Fruit fly (Drosophila melanogaster) whole organism, embryonic: ENCODE measurements around the gene CG3009.
A peak's percentile ranks its signal among the peaks of the same experiment; 100 is the strongest.

Experiments
- Awh ChIP-seq: fragments of 200-800 bp; sonication (Bioruptor generic); IDR thresholded peaks from 2 replicates; pipeline ENCODE4, ENCODE4 v1.3.6; 2022; ENCODE audit warnings: missing biosample characterization, missing genetic modification characterization
- Bdp1 ChIP-seq: fragments of 200-800 bp; sonication (Bioruptor generic); optimal IDR thresholded peaks from 3 replicates; lab custom pipeline; 2016; ENCODE audit warnings: missing biosample characterization, missing genetic modification characterization
- Blimp-1 ChIP-seq: fragments of 200-800 bp; sonication (Bioruptor generic); optimal IDR thresholded peaks from 3 replicates; lab custom pipeline; 2018; ENCODE audit warnings: missing biosample characterization, missing genetic modification characterization, mild to moderate bottlenecking, moderate library complexity, missing genetic modification reagents
- CG10431 ChIP-seq: fragments of 200-800 bp; sonication (Bioruptor generic); optimal IDR thresholded peaks from 3 replicates; lab custom pipeline; 2018; ENCODE audit warnings: missing biosample characterization, mild to moderate bottlenecking, missing genetic modification characterization
- CG12299 ChIP-seq: fragments of 200-800 bp; sonication (Bioruptor generic); optimal IDR thresholded peaks from 2 replicates; lab custom pipeline; 2018; ENCODE audit warnings: missing biosample characterization, mild to moderate bottlenecking, missing genetic modification characterization
- CG16863 ChIP-seq: fragments of 200-800 bp; sonication (Bioruptor generic); optimal IDR thresholded peaks from 3 replicates; lab custom pipeline; 2016; ENCODE audit warnings: missing biosample characterization, missing genetic modification characterization
- CG17912 ChIP-seq: fragments of 200-800 bp; sonication (Bioruptor generic); optimal IDR thresholded peaks from 2 replicates; lab custom pipeline; 2018; ENCODE audit warnings: missing biosample characterization, mild to moderate bottlenecking, missing genetic modification characterization
- CG1832 ChIP-seq: fragments of 200-800 bp; sonication (Bioruptor generic); optimal IDR thresholded peaks from 2 replicates; lab custom pipeline; 2017; ENCODE audit warnings: missing biosample characterization, mild to moderate bottlenecking, missing genetic modification characterization, inconsistent platforms
- CG18764 ChIP-seq: fragments of 200-800 bp; sonication (Bioruptor generic); optimal IDR thresholded peaks from 3 replicates; lab custom pipeline; 2016; ENCODE audit warnings: missing biosample characterization, missing genetic modification characterization
- CG2129 ChIP-seq: fragments of 200-800 bp; sonication (Bioruptor generic); IDR thresholded peaks from 2 replicates; pipeline ENCODE4 v1.3.6; 2022; ENCODE audit warnings: missing biosample characterization, missing genetic modification characterization; ENCODE audit not compliant: partially characterized antibody
- CG2712 ChIP-seq: fragments of 200-800 bp; optimal IDR thresholded peaks from 3 replicates; lab custom pipeline; 2019; ENCODE audit warnings: missing biosample characterization, mild to moderate bottlenecking, missing genetic modification characterization, moderate library complexity
- CG32532 ChIP-seq: fragments of 200-800 bp; sonication (Bioruptor generic); IDR thresholded peaks from 2 replicates; pipeline ENCODE4 v1.3.6; 2022; ENCODE audit warnings: missing biosample characterization, missing genetic modification characterization
- CG33557 ChIP-seq: fragments of 200-800 bp; sonication (Bioruptor generic); optimal IDR thresholded peaks from 2 replicates; lab custom pipeline; 2019; ENCODE audit warnings: missing biosample characterization, mild to moderate bottlenecking, missing genetic modification characterization, moderate library complexity
- CG3995 ChIP-seq: fragments of 200-800 bp; sonication (Bioruptor generic); optimal IDR thresholded peaks from 3 replicates; lab custom pipeline; 2016; ENCODE audit warnings: missing biosample characterization, missing genetic modification characterization
- CG43689 ChIP-seq: fragments of 200-800 bp; sonication (Bioruptor generic); IDR thresholded peaks from 2 replicates; pipeline ENCODE4 v1.3.6; 2022; ENCODE audit warnings: missing biosample characterization, missing genetic modification characterization
- CG4617 ChIP-seq: fragments of 200-800 bp; sonication (Bioruptor generic); optimal IDR thresholded peaks from 3 replicates; lab custom pipeline; 2016; ENCODE audit warnings: missing biosample characterization, missing genetic modification characterization, borderline replicate concordance
- CG4730 ChIP-seq: fragments of 200-800 bp; sonication (Bioruptor generic); IDR thresholded peaks from 2 replicates; pipeline ENCODE4 v1.3.6; 2022; ENCODE audit warnings: missing biosample characterization, missing genetic modification characterization
- CG6791 ChIP-seq: fragments of 200-800 bp; sonication (Bioruptor generic); IDR thresholded peaks from 3 replicates; pipeline ENCODE4 v1.3.6; 2022; ENCODE audit warnings: missing biosample characterization, missing genetic modification characterization; ENCODE audit not compliant: partially characterized antibody
- Dek ChIP-seq: fragments of 200-800 bp; sonication (Bioruptor generic); optimal IDR thresholded peaks from 3 replicates; lab custom pipeline; 2019; ENCODE audit warnings: missing biosample characterization, mild to moderate bottlenecking, missing genetic modification characterization, moderate library complexity
- Eip74EF ChIP-seq, 2 experiments: fragments of 200-800 bp in 1 of 2; fragments of >200 bp in 1 of 2; sonication (Bioruptor generic) in 1 of 2; optimal IDR thresholded peaks; 2 replicates each; lab custom pipeline; 2017 to 2019; ENCODE audit warnings: missing biosample characterization in 2 of 2, missing genetic modification characterization in 2 of 2, mild to moderate bottlenecking in 1 of 2, moderate library complexity in 1 of 2
- Elba2 ChIP-seq: fragments of 200-800 bp; sonication (Bioruptor generic); optimal IDR thresholded peaks from 3 replicates; lab custom pipeline; 2016; ENCODE audit warnings: missing biosample characterization, missing genetic modification characterization
- HLHmδ ChIP-seq: fragments of 200-800 bp; sonication (Bioruptor generic); optimal IDR thresholded peaks from 2 replicates; lab custom pipeline; 2018; ENCODE audit warnings: missing biosample characterization, mild to moderate bottlenecking, missing genetic modification characterization, moderate library complexity
- Hmx ChIP-seq: fragments of 200-800 bp; sonication (Bioruptor generic); optimal IDR thresholded peaks from 2 replicates; lab custom pipeline; 2016; ENCODE audit warnings: missing biosample characterization, missing genetic modification characterization
- Hr51 ChIP-seq, 2 experiments: fragments of 200-800 bp; sonication (Bioruptor generic); optimal IDR thresholded peaks; 2 replicates in 1 of 2; 3 replicates in 1 of 2; lab custom pipeline; 2016 to 2018; ENCODE audit warnings: missing biosample characterization in 2 of 2, missing genetic modification characterization in 2 of 2, mild to moderate bottlenecking in 1 of 2, moderate library complexity in 1 of 2
- Mrtf ChIP-seq: fragments of 200-800 bp; sonication (Bioruptor generic); IDR thresholded peaks from 3 replicates; pipeline ENCODE4 v1.3.6; 2022; ENCODE audit warnings: missing biosample characterization, missing genetic modification characterization
- NK7.1 ChIP-seq: fragments of 200-800 bp; sonication (Bioruptor generic); optimal IDR thresholded peaks from 3 replicates; lab custom pipeline; 2016; ENCODE audit warnings: missing biosample characterization, missing genetic modification characterization
- Neu2 ChIP-seq: fragments of 200-800 bp; sonication (Bioruptor generic); optimal IDR thresholded peaks from 3 replicates; lab custom pipeline; 2016; ENCODE audit warnings: missing biosample characterization, missing genetic modification characterization, borderline replicate concordance
- Nf-YC ChIP-seq: fragments of 200-800 bp; optimal IDR thresholded peaks from 3 replicates; lab custom pipeline; 2019; ENCODE audit warnings: missing biosample characterization, mild to moderate bottlenecking, missing genetic modification characterization, moderate library complexity
- Opbp ChIP-seq: fragments of 200-800 bp; sonication (Bioruptor generic); IDR thresholded peaks from 3 replicates; pipeline ENCODE4 v1.3.6; 2022; ENCODE audit warnings: missing biosample characterization, missing genetic modification characterization; ENCODE audit not compliant: partially characterized antibody
- Pdp1 ChIP-seq, 2 experiments: fragments of 200-800 bp; sonication (Bioruptor generic); optimal IDR thresholded peaks; 3 replicates each; lab custom pipeline; 2016; ENCODE audit warnings: missing biosample characterization in 2 of 2, missing genetic modification characterization in 2 of 2, mild to moderate bottlenecking in 1 of 2, moderate library complexity in 1 of 2
- Trl ChIP-seq, 3 experiments: fragments of >200 bp in 2 of 3; fragments of 200-800 bp in 1 of 3; sonication (Bioruptor generic) in 1 of 3; optimal IDR thresholded peaks; 2 replicates in 1 of 3; 3 replicates in 2 of 3; lab custom pipeline; 2016 to 2017; ENCODE audit warnings: missing biosample characterization in 1 of 3, missing genetic modification characterization in 1 of 3
- Xrp1 ChIP-seq: fragments of 200-800 bp; sonication (Bioruptor generic); IDR thresholded peaks from 2 replicates; pipeline ENCODE4 v1.3.6; 2022; ENCODE audit warnings: missing biosample characterization, missing genetic modification characterization
- ap ChIP-seq: fragments of 200-800 bp; sonication (Bioruptor generic); IDR thresholded peaks from 2 replicates; pipeline ENCODE4 v1.3.6; 2022; ENCODE audit warnings: missing biosample characterization, missing genetic modification characterization
- br ChIP-seq: fragments of >200 bp; optimal IDR thresholded peaks from 2 replicates; lab custom pipeline; 2017
- bsh ChIP-seq, 2 experiments: fragments of 200-800 bp; sonication (Bioruptor generic); optimal IDR thresholded peaks; 2 replicates each; lab custom pipeline; 2017 to 2018; ENCODE audit warnings: mild to moderate bottlenecking in 2 of 2, missing biosample characterization in 2 of 2, missing genetic modification characterization in 2 of 2, moderate library complexity in 1 of 2
- cg ChIP-seq: fragments of 200-800 bp; sonication (Bioruptor generic); optimal IDR thresholded peaks from 3 replicates; lab custom pipeline; 2019; ENCODE audit warnings: missing biosample characterization, mild to moderate bottlenecking, missing genetic modification characterization, moderate library complexity
- eve ChIP-seq, 2 experiments: fragments of >200 bp; optimal IDR thresholded peaks; 2 replicates each; lab custom pipeline; 2017; ENCODE audit warnings: missing biosample characterization in 2 of 2, missing genetic modification characterization in 2 of 2
- fd3F ChIP-seq: fragments of 200-800 bp; sonication (Bioruptor generic); optimal IDR thresholded peaks from 2 replicates; lab custom pipeline; 2018; ENCODE audit warnings: missing biosample characterization, mild to moderate bottlenecking, missing genetic modification characterization, moderate library complexity
- fru ChIP-seq: fragments of >200 bp; optimal IDR thresholded peaks from 2 replicates; lab custom pipeline; 2017
- gfzf ChIP-seq: fragments of 200-800 bp; sonication (Bioruptor generic); optimal IDR thresholded peaks from 2 replicates; lab custom pipeline; 2016; ENCODE audit warnings: missing biosample characterization, mild to moderate bottlenecking, missing genetic modification characterization, moderate library complexity
- jing ChIP-seq: fragments of 200-800 bp; sonication (Bioruptor generic); optimal IDR thresholded peaks from 2 replicates; lab custom pipeline; 2018; ENCODE audit warnings: missing biosample characterization, mild to moderate bottlenecking, missing genetic modification characterization
- maf-S ChIP-seq: fragments of 200-800 bp; sonication (Bioruptor generic); optimal IDR thresholded peaks from 2 replicates; lab custom pipeline; 2016; ENCODE audit warnings: missing biosample characterization, missing genetic modification characterization
- mld ChIP-seq: fragments of 200-800 bp; sonication (Bioruptor generic); IDR thresholded peaks from 3 replicates; pipeline ENCODE4 v1.3.6; 2022; ENCODE audit warnings: missing biosample characterization, missing genetic modification characterization; ENCODE audit not compliant: partially characterized antibody
- rib ChIP-seq: fragments of 200-800 bp; sonication (Bioruptor generic); IDR thresholded peaks from 2 replicates; pipeline ENCODE4 v1.3.6; 2022; ENCODE audit warnings: missing biosample characterization, missing genetic modification characterization
- stc ChIP-seq: fragments of 200-800 bp; sonication (Bioruptor generic); IDR thresholded peaks from 2 replicates; pipeline ENCODE4 v1.3.6; 2022; ENCODE audit warnings: missing biosample characterization, missing genetic modification characterization
- tin ChIP-seq: fragments of 200-800 bp; sonication (Bioruptor generic); optimal IDR thresholded peaks from 3 replicates; lab custom pipeline; 2016; ENCODE audit warnings: missing biosample characterization, missing genetic modification characterization
- tna ChIP-seq: fragments of 200-800 bp; sonication (Bioruptor generic); IDR thresholded peaks from 2 replicates; pipeline ENCODE4 v1.3.6; 2022; ENCODE audit warnings: missing biosample characterization, missing genetic modification characterization; ENCODE audit not compliant: partially characterized antibody
- unc-4 ChIP-seq: fragments of 200-800 bp; sonication (Bioruptor generic); IDR thresholded peaks from 2 replicates; pipeline ENCODE4 v1.3.6; 2022; ENCODE audit warnings: missing biosample characterization, missing genetic modification characterization; ENCODE audit not compliant: partially characterized antibody
- vnd ChIP-seq: fragments of 200-800 bp; sonication (Bioruptor generic); IDR thresholded peaks from 3 replicates; pipeline ENCODE4 v1.3.6; 2022; ENCODE audit warnings: missing biosample characterization, missing genetic modification characterization; ENCODE audit not compliant: partially characterized antibody
- zfh1 ChIP-seq: fragments of 200-800 bp; sonication (Bioruptor generic); IDR thresholded peaks from 3 replicates; pipeline ENCODE4 v1.3.6; 2022; ENCODE audit warnings: missing biosample characterization, missing genetic modification characterization

Gene CG3009

dm6 chrX:4686723-4687122 lies 20.2 kb upstream of the CG3009 start, which contains the start of gene Pp2C1 (continued):
- TF ChIP-seq fd3F (GFP tag; lab: Kevin White, UChicago) (no peak), stc (GFP tag; lab: Robert Waterston, UW) (no peak), CG17912 (GFP tag; lab: Kevin White, UChicago) (no peak), CG18764 (GFP tag; lab: Kevin White, UChicago) (no peak), CG33557 (GFP tag; lab: Kevin White, UChicago) (no peak), Trl (optimal IDR thresholded peaks at IDR 0.05; lab: Kevin White, UChicago) (no peak), Trl (GFP tag; optimal IDR thresholded peaks at IDR 0.05; lab: Kevin White, UChicago) (no peak), Pdp1 (GFP tag; optimal IDR thresholded peaks at IDR 0.05; lab: Kevin White, UChicago) (no peak), fru (no peak), eve (GFP tag; optimal IDR thresholded peaks at IDR 0.05; lab: Kevin White, UChicago) (no peak), CG6791 (GFP tag; lab: Robert Waterston, UW) (peak; percentile 85), Blimp-1 (GFP tag; lab: Kevin White, UChicago) (no peak), CG2712 (tag; lab: Kevin White, UChicago) (no peak), CG43689 (GFP tag; lab: Robert Waterston, UW) (no peak), CG2129 (peak; percentile 40), Nf-YC (tag; lab: Kevin White, UChicago) (no peak), tna (GFP tag; lab: Robert Waterston, UW) (peak; percentile 67), vnd (peak; percentile 70), gfzf (GFP tag; lab: Kevin White, UChicago) (peak; percentile 77), CG1832 (no peak), Mrtf (no peak), Bdp1 (GFP tag; lab: Kevin White, UChicago) (no peak), zfh1 (GFP tag; lab: Robert Waterston, UW) (no peak), Hr51 (GFP tag; optimal IDR thresholded peaks at IDR 0.05; lab: Kevin White, UChicago) (no peak), CG3995 (GFP tag; lab: Kevin White, UChicago) (peak; percentile 9), CG4617 (GFP tag; lab: Kevin White, UChicago) (peak; percentile 21), bsh (GFP tag; optimal IDR thresholded peaks at IDR 0.05; lab: Kevin White, UChicago) (no peak), unc-4 (GFP tag; lab: Robert Waterston, UW) (peak; percentile 72), Neu2 (GFP tag; lab: Kevin White, UChicago) (no peak), Hmx (GFP tag; lab: Kevin White, UChicago) (no peak), jing (GFP tag; lab: Kevin White, UChicago) (no peak), CG12299 (no peak), CG16863 (no peak), rib (GFP tag; lab: Robert Waterston, UW) (no peak), CG4730 (GFP tag; lab: Robert Waterston, UW) (no peak), Eip74EF (GFP tag; optimal IDR thresholded peaks at IDR 0.05; lab: Kevin White, UChicago) (no peak), Elba2 (GFP tag; lab: Kevin White, UChicago) (peak; percentile 79), CG10431 (GFP tag; lab: Kevin White, UChicago) (no peak), Dek (no peak), CG32532 (no peak), mld (0 out of 3 replicates have a peak, but pooled peaks have one; percentile 34), ap (GFP tag; lab: Robert Waterston, UW) (no peak), br (no peak), tin (GFP tag; lab: Kevin White, UChicago) (no peak), Awh (GFP tag; lab: Robert Waterston, UW) (no peak), maf-S (GFP tag; lab: Kevin White, UChicago) (no peak), Xrp1 (no peak), Opbp (GFP tag; lab: Robert Waterston, UW) (peak; percentile 90), NK7.1 (GFP tag; lab: Kevin White, UChicago) (no peak), HLHmδ (GFP tag; lab: Kevin White, UChicago) (no peak), cg (GFP tag; lab: Kevin White, UChicago) (no peak)
